Worm (Caenorhabditis elegans) whole organism, L3 larva: Measurements from ENCODE around the gene abcf-1.

ENCODE experiments used
- R02D3.7 ChIP-seq: fragments of 150-350 bp; optimal IDR thresholded peaks from 2 replicates; lab custom pipeline; 2014; ENCODE audit warnings: missing biosample characterization, missing genetic modification characterization
- ZK546.5 ChIP-seq: sonication (generic microtip); optimal IDR thresholded peaks from 2 replicates; lab custom pipeline; 2017; ENCODE audit warnings: missing biosample characterization, missing genetic modification characterization
- aly-2 ChIP-seq: fragments of 150-350 bp; optimal IDR thresholded peaks from 2 replicates; lab custom pipeline; 2014; ENCODE audit warnings: missing biosample characterization, missing genetic modification characterization
- ceh-16 ChIP-seq: sonication (generic microtip); optimal IDR thresholded peaks from 2 replicates; lab custom pipeline; 2017; ENCODE audit warnings: missing biosample characterization, missing genetic modification characterization
- ceh-28 ChIP-seq: fragments of 150-350 bp; optimal IDR thresholded peaks from 2 replicates; lab custom pipeline; 2014; ENCODE audit warnings: missing biosample characterization, missing genetic modification reagents, missing genetic modification characterization
- ceh-82 ChIP-seq: fragments of 150-350 bp; optimal IDR thresholded peaks from 2 replicates; lab custom pipeline; 2014; ENCODE audit warnings: missing biosample characterization, missing genetic modification characterization
- ceh-9 ChIP-seq: sonication (generic microtip); optimal IDR thresholded peaks from 2 replicates; lab custom pipeline; 2018; ENCODE audit warnings: missing biosample characterization, missing genetic modification characterization
- daf-12 ChIP-seq: fragments of 150-350 bp; optimal IDR thresholded peaks from 2 replicates; lab custom pipeline; 2014; ENCODE audit warnings: missing biosample characterization, missing genetic modification reagents, missing genetic modification characterization
- egl-5 ChIP-seq: fragments of 150-350 bp; optimal IDR thresholded peaks from 2 replicates; lab custom pipeline; 2017; ENCODE audit warnings: missing biosample characterization, missing genetic modification reagents, missing genetic modification characterization, inconsistent platforms
- elt-1 ChIP-seq: fragments of 150-350 bp; optimal IDR thresholded peaks from 2 replicates; lab custom pipeline; 2014; ENCODE audit warnings: missing biosample characterization, missing genetic modification characterization
- elt-2 ChIP-seq: sonication (generic microtip); optimal IDR thresholded peaks from 2 replicates; lab custom pipeline; 2016; ENCODE audit warnings: missing genetic modification reagents, mild to moderate bottlenecking, missing genetic modification characterization, missing compliant biosample characterization
- eor-1 ChIP-seq, 2 experiments: fragments of 150-350 bp; optimal IDR thresholded peaks; 2 replicates each; lab custom pipeline; 2014 to 2018; ENCODE audit warnings: missing biosample characterization in 2 of 2, missing genetic modification characterization in 2 of 2
- fkh-2 ChIP-seq: fragments of 150-350 bp; optimal IDR thresholded peaks from 2 replicates; lab custom pipeline; 2014; ENCODE audit warnings: missing biosample characterization, missing genetic modification reagents, missing genetic modification characterization
- fos-1 ChIP-seq: fragments of 150-350 bp; optimal IDR thresholded peaks from 2 replicates; lab custom pipeline; 2014; ENCODE audit warnings: missing biosample characterization, missing genetic modification characterization
- hmg-11 ChIP-seq: sonication (generic microtip); optimal IDR thresholded peaks from 2 replicates; lab custom pipeline; 2016; ENCODE audit warnings: missing genetic modification characterization, missing compliant biosample characterization
- jun-1 ChIP-seq: fragments of 150-350 bp; optimal IDR thresholded peaks from 2 replicates; lab custom pipeline; 2014; ENCODE audit warnings: missing biosample characterization, missing genetic modification reagents, missing genetic modification characterization
- lin-15B ChIP-seq: fragments of 150-350 bp; optimal IDR thresholded peaks from 2 replicates; lab custom pipeline; 2014; ENCODE audit warnings: missing biosample characterization, missing genetic modification characterization
- lin-39 ChIP-seq: fragments of 150-350 bp; optimal IDR thresholded peaks from 2 replicates; lab custom pipeline; 2018; ENCODE audit warnings: missing biosample characterization, missing genetic modification reagents, missing genetic modification characterization
- lsy-12 ChIP-seq: sonication (generic microtip); optimal IDR thresholded peaks from 2 replicates; lab custom pipeline; 2016; ENCODE audit warnings: mild to moderate bottlenecking, missing genetic modification characterization, missing compliant biosample characterization
- mdl-1 ChIP-seq: fragments of 150-350 bp; optimal IDR thresholded peaks from 2 replicates; lab custom pipeline; 2014; ENCODE audit warnings: missing biosample characterization, missing genetic modification characterization
- mml-1 ChIP-seq: fragments of 150-350 bp; sonication (generic microtip); optimal IDR thresholded peaks from 3 replicates; lab custom pipeline; 2014; ENCODE audit warnings: missing biosample characterization, missing genetic modification characterization
- nhr-11 ChIP-seq: fragments of 150-350 bp; optimal IDR thresholded peaks from 2 replicates; lab custom pipeline; 2014; ENCODE audit warnings: missing biosample characterization, missing genetic modification characterization
- nhr-23 ChIP-seq: fragments of 150-350 bp; optimal IDR thresholded peaks from 2 replicates; lab custom pipeline; 2014; ENCODE audit warnings: missing biosample characterization, missing genetic modification reagents, missing genetic modification characterization
- nhr-237 ChIP-seq: fragments of 150-350 bp; optimal IDR thresholded peaks from 2 replicates; lab custom pipeline; 2014; ENCODE audit warnings: missing biosample characterization, missing genetic modification characterization
- nhr-25 ChIP-seq: sonication (generic microtip); optimal IDR thresholded peaks from 2 replicates; lab custom pipeline; 2017; ENCODE audit warnings: missing biosample characterization, missing genetic modification characterization
- nhr-28 ChIP-seq: fragments of 150-350 bp; optimal IDR thresholded peaks from 2 replicates; lab custom pipeline; 2014; ENCODE audit warnings: missing biosample characterization, missing genetic modification characterization
- nhr-67 ChIP-seq: fragments of 150-350 bp; optimal IDR thresholded peaks from 2 replicates; lab custom pipeline; 2014; ENCODE audit warnings: missing biosample characterization, missing genetic modification characterization
- nhr-76 ChIP-seq: fragments of 150-350 bp; sonication (generic microtip); optimal IDR thresholded peaks from 5 replicates; lab custom pipeline; 2014; ENCODE audit warnings: missing biosample characterization, missing genetic modification characterization
- nhr-77 ChIP-seq: fragments of 150-350 bp; optimal IDR thresholded peaks from 2 replicates; lab custom pipeline; 2014; ENCODE audit warnings: missing biosample characterization, missing genetic modification characterization
- pha-4 ChIP-seq: fragments of 150-350 bp; optimal IDR thresholded peaks from 2 replicates; lab custom pipeline; 2014; ENCODE audit warnings: missing biosample characterization, missing genetic modification reagents, missing genetic modification characterization
- pqm-1 ChIP-seq: fragments of 150-350 bp; optimal IDR thresholded peaks from 2 replicates; lab custom pipeline; 2017; ENCODE audit warnings: missing biosample characterization, missing genetic modification characterization, inconsistent platforms
- sea-2 ChIP-seq: fragments of 150-350 bp; sonication (generic microtip); optimal IDR thresholded peaks from 4 replicates; lab custom pipeline; 2014; ENCODE audit warnings: missing biosample characterization, missing genetic modification reagents, missing genetic modification characterization
- skn-1 ChIP-seq: fragments of 150-350 bp; optimal IDR thresholded peaks from 2 replicates; lab custom pipeline; 2014; ENCODE audit warnings: missing biosample characterization, missing genetic modification characterization
- snpc-4 ChIP-seq: fragments of 150-350 bp; optimal IDR thresholded peaks from 2 replicates; lab custom pipeline; 2014; ENCODE audit warnings: missing biosample characterization, missing genetic modification characterization
- tbx-2 ChIP-seq: sonication (generic microtip); optimal IDR thresholded peaks from 2 replicates; lab custom pipeline; 2016; ENCODE audit warnings: mild to moderate bottlenecking, missing genetic modification characterization, missing compliant biosample characterization
- zag-1 ChIP-seq: fragments of 150-350 bp; optimal IDR thresholded peaks from 2 replicates; lab custom pipeline; 2014; ENCODE audit warnings: missing biosample characterization, missing genetic modification characterization
- ztf-11 ChIP-seq: fragments of 150-350 bp; optimal IDR thresholded peaks from 2 replicates; lab custom pipeline; 2014; ENCODE audit warnings: missing biosample characterization, missing genetic modification characterization
- ztf-4 ChIP-seq: fragments of 150-350 bp; optimal IDR thresholded peaks from 2 replicates; lab custom pipeline; 2014; ENCODE audit warnings: missing biosample characterization, missing genetic modification characterization

The abcf-1 gene

DNA sequence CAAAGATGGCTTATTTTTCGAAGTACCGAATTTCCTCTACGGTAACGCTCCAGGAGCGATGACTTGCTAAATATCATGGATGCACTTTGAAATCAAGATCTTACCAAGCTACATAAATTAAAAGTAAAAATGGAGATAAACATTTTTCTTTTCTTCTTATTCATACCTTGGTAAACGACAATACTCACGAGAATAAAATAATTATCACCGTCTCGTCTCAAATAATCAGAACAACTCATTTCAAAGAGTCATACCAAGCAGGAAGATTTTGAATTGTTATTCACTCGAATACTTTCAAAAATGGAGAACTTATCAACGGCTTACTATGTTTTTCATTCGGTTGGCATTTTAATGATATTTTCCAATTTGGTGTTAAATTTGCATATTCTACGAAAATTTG lies 40.1 kb upstream of the abcf-1 start, which contains the start of gene srbc-45:
srbc-45 (plus strand) TSS at position 301 of the 400 bp plus-strand sequence.
- TF ChIP-seq eor-1 (tag; optimal IDR thresholded peaks at IDR 0.05; lab: Kevin White, UChicago), result no peak
- TF ChIP-seq ceh-28 (tag; lab: Kevin White, UChicago), result no peak
- TF ChIP-seq daf-12 (tag; lab: Kevin White, UChicago), result no peak
- TF ChIP-seq tbx-2 (tag; lab: Kevin White, UChicago), result no peak
- TF ChIP-seq fkh-2, result no peak

ce11 chrV:12800171-12800570 lies 37.0 kb upstream of the abcf-1 start, which contains the start of gene ugt-3:
Gene ugt-3, minus strand, starts transcription at chrV:12800271.
- TF ChIP-seq snpc-4 (tag; lab: Kevin White, UChicago), result no peak

DNA sequence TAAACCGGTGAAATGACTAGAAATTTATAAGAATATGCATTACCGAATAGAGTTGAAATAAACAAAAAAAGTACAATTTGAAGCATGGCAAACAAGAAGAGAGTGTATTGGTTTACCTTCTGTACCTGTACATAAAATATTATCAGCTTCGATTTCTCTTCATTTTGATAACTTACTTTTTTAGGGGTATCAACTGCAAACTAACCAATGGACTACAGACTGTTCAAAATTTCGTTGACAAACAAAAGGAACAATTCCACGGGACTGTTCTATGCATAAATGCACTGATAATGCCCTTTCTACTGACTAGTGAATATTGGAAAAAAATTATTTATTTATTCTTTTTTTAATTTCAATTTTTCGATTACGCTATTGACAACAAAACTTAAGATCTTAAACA lies 34.8 kb upstream of the abcf-1 start, which contains the start of gene ugt-6:
ugt-6 (minus strand) TSS at position 233 of the 400 bp plus-strand sequence.
- no peak for TF ChIP-seq ceh-28 (tag; lab: Kevin White, UChicago)
- peak; percentile 22 for TF ChIP-seq elt-2
- peak; percentile 9 for TF ChIP-seq pqm-1
- TF ChIP-seq, all 47 proteins: peak for 2

DNA sequence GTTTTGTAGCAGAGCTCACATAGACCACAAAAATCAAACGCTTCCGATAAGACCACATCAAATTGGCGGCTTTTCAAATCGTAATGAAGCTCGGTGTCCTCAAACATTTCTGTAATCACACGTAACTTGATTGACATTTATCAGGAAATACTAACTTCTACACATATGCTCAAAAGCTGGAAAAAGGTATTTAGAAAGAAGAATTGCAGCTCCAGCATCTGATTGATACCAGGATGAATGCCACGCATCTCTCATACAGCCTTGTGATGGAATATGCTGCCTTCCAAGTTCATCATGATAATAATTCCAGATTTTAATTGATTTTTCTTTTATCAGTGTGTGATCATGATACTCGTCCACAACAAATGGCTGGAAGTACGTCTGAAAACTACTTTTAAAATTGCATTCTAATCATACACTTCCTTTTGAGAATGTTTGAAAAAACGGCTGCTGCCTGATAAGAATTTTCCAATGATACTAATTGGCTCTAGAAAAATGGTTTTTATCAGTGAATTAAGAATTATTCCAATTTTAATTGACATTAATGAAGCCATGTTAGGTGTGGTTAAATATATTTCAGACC lies 33.8 kb upstream of the abcf-1 start:
- peak; percentile 76 for TF ChIP-seq elt-2
- no peak for TF ChIP-seq fkh-2
- TF ChIP-seq ztf-11, result no peak

DNA sequence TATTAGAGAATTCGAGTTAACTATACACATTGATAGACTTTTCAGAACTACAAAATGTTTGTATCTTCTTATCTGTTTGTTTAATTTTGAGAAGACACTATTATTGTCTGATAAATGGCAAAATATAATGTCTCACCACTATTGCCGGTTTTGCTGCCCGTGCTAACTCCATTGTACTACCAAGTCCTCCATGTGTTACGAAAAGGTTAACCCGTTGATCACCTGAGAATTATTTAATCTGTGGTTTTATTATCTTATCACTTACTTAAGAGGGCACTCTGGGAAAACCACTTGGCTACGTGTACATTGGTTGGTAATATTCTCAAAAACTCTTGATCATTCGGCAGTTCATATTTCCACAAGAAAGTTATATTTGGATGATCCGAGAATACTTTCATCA lies 32.8 kb upstream of the abcf-1 start:
- TF ChIP-seq mdl-1 (tag; lab: Kevin White, UChicago), result no peak
- peak; percentile 35 for TF ChIP-seq elt-2
- no peak for TF ChIP-seq jun-1 (tag; lab: Kevin White, UChicago)
- TF ChIP-seq daf-12 (tag; lab: Kevin White, UChicago), result no peak
- peak; percentile 75 for TF ChIP-seq pqm-1
- no peak for TF ChIP-seq ceh-9
- TF ChIP-seq ZK546.5 (tag; lab: Kevin White, UChicago), result no peak
- no peak for TF ChIP-seq pha-4 (tag; lab: Kevin White, UChicago)
- TF ChIP-seq elt-1 (tag; lab: Kevin White, UChicago), result no peak

ce11 chrV:12795196-12795595 lies 32.0 kb upstream of the abcf-1 start, which contains the start of gene ugt-4:
Gene ugt-4, minus strand, starts transcription at chrV:12795336.
- TF ChIP-seq jun-1 (tag; lab: Kevin White, UChicago), result peak; percentile 19
- TF ChIP-seq fos-1 (tag; lab: Kevin White, UChicago), result no peak
- TF ChIP-seq elt-2, result peak; percentile 72
- TF ChIP-seq ceh-82 (tag; lab: Kevin White, UChicago), result no peak
- no peak for TF ChIP-seq skn-1 (tag; lab: Kevin White, UChicago)
- no peak for TF ChIP-seq nhr-67 (tag; lab: Kevin White, UChicago)
- TF ChIP-seq nhr-28 (tag; lab: Kevin White, UChicago), result no peak
- TF ChIP-seq nhr-23 (tag; lab: Kevin White, UChicago), result no peak
- TF ChIP-seq egl-5 (tag; lab: Kevin White, UChicago), result no peak
- no peak for TF ChIP-seq mml-1
- TF ChIP-seq lsy-12 (tag; lab: Kevin White, UChicago), result no peak
- no peak for TF ChIP-seq elt-1 (tag; lab: Kevin White, UChicago)
- TF ChIP-seq ZK546.5 (tag; lab: Kevin White, UChicago), result no peak
- TF ChIP-seq daf-12 (tag; lab: Kevin White, UChicago), result no peak
- TF ChIP-seq nhr-25 (tag; lab: Kevin White, UChicago), result no peak
- TF ChIP-seq sea-2 (GFP tag; lab: Kevin White, UChicago), result no peak
- TF ChIP-seq nhr-237 (tag; lab: Kevin White, UChicago), result no peak
- TF ChIP-seq lin-39, result no peak
- no peak for TF ChIP-seq nhr-76 (tag; lab: Kevin White, UChicago)
- no peak for TF ChIP-seq snpc-4 (tag; lab: Kevin White, UChicago)
- TF ChIP-seq mdl-1 (tag; lab: Kevin White, UChicago), result no peak
- TF ChIP-seq nhr-11 (tag; lab: Kevin White, UChicago), result no peak
- TF ChIP-seq R02D3.7 (tag; lab: Kevin White, UChicago), result no peak
- TF ChIP-seq eor-1 (tag; optimal IDR thresholded peaks at IDR 0.05; lab: Kevin White, UChicago), result no peak
- TF ChIP-seq hmg-11, result no peak
- TF ChIP-seq nhr-77 (tag; lab: Kevin White, UChicago), result no peak
- peak; percentile 20 for TF ChIP-seq pha-4 (tag; lab: Kevin White, UChicago)
- TF ChIP-seq ceh-9, result no peak
- TF ChIP-seq aly-2 (tag; lab: Kevin White, UChicago), result no peak
- TF ChIP-seq ztf-4 (tag; lab: Kevin White, UChicago), result no peak
- no peak for TF ChIP-seq lin-15B
- TF ChIP-seq ceh-16 (tag; lab: Kevin White, UChicago), result no peak
- TF ChIP-seq pqm-1, result peak; percentile 85
- TF ChIP-seq zag-1 (tag; lab: Kevin White, UChicago), result no peak
